Worm (Caenorhabditis elegans): ENCODE measurements around the gene K08H2.3.

The K08H2.3 gene

ce11 chrX:13216802-13217201 lies 20.4 kb upstream of the K08H2.3 start, which contains the start of gene R12H7.4:
Gene R12H7.4 (plus strand): TSS chrX:13217102.
- TF ChIP-seq ceh-30 (tag; optimal IDR thresholded peaks at IDR 0.05) (no peak), madf-2 (tag; optimal IDR thresholded peaks at IDR 0.05) (no peak), ceh-2 (tag; optimal IDR thresholded peaks at IDR 0.05) (no peak)

- TF ChIP-seq hlh-30 (tag; optimal IDR thresholded peaks at IDR 0.05; ENCODE audit: insufficient read depth) (no peak), rnt-1 (tag; optimal IDR thresholded peaks at IDR 0.05) (no peak), npax-4 (tag; optimal IDR thresholded peaks at IDR 0.05) (no peak), gmeb-2 (tag; optimal IDR thresholded peaks at IDR 0.05) (no peak), lim-6 (tag; optimal IDR thresholded peaks at IDR 0.05) (no peak), che-1 (tag; optimal IDR thresholded peaks at IDR 0.05) (no peak), tbx-2 (tag; optimal IDR thresholded peaks at IDR 0.05) (no peak), ceh-48 (tag; optimal IDR thresholded peaks at IDR 0.05) (no peak)
Observed at ce11 chrX:13217940-13218339, 19.3 kb upstream of the K08H2.3 start.

- no peak for TF ChIP-seq pqm-1 (tag; optimal IDR thresholded peaks at IDR 0.05)
- no peak for TF ChIP-seq unc-55 (GFP tag; optimal IDR thresholded peaks at IDR 0.05)
- no peak for TF ChIP-seq ceh-6 (GFP tag; optimal IDR thresholded peaks at IDR 0.05)
- TF ChIP-seq ceh-14 (tag; optimal IDR thresholded peaks at IDR 0.05): no peak
- no peak for TF ChIP-seq ceh-22 (tag; optimal IDR thresholded peaks at IDR 0.05)
- TF ChIP-seq gmeb-2 (tag; optimal IDR thresholded peaks at IDR 0.05): no peak
- TF ChIP-seq ceh-9 (tag; optimal IDR thresholded peaks at IDR 0.05): no peak
- no peak for TF ChIP-seq hlh-8 (tag; optimal IDR thresholded peaks at IDR 0.05)
- TF ChIP-seq zip-5 (tag; optimal IDR thresholded peaks at IDR 0.05): no peak
- TF ChIP-seq ztf-16 (tag; optimal IDR thresholded peaks at IDR 0.05): no peak
- TF ChIP-seq ref-2 (tag; optimal IDR thresholded peaks at IDR 0.05): no peak
Observed at ce11 chrX:13220609-13221008, 16.6 kb upstream of the K08H2.3 start.

- no peak for TF ChIP-seq ceh-22 (tag; optimal IDR thresholded peaks at IDR 0.05)
- TF ChIP-seq che-1 (tag; optimal IDR thresholded peaks at IDR 0.05): no peak
- no peak for TF ChIP-seq ceh-19 (GFP tag; optimal IDR thresholded peaks at IDR 0.05)
- TF ChIP-seq gmeb-2 (tag; optimal IDR thresholded peaks at IDR 0.05): no peak
- TF ChIP-seq ahr-1 (tag; optimal IDR thresholded peaks at IDR 0.05): no peak
- no peak for TF ChIP-seq T23F11.4 (GFP tag; optimal IDR thresholded peaks at IDR 0.05)
- TF ChIP-seq unc-86 (tag; optimal IDR thresholded peaks at IDR 0.05): no peak
- no peak for TF ChIP-seq pqm-1 (tag; optimal IDR thresholded peaks at IDR 0.05)
- TF ChIP-seq C38D4.7 (GFP tag; optimal IDR thresholded peaks at IDR 0.05): no peak
- no peak for TF ChIP-seq ref-2 (tag; optimal IDR thresholded peaks at IDR 0.05)
- no peak for TF ChIP-seq nhr-232 (tag; optimal IDR thresholded peaks at IDR 0.05)
- TF ChIP-seq unc-3 (GFP tag; conservative IDR thresholded peaks at IDR 0.05): no peak
- no peak for TF ChIP-seq unc-3 (tag; optimal IDR thresholded peaks at IDR 0.05)
- no peak for TF ChIP-seq ceh-2 (tag; optimal IDR thresholded peaks at IDR 0.05)
- TF ChIP-seq lim-6 (tag; optimal IDR thresholded peaks at IDR 0.05): no peak
Observed at ce11 chrX:13221357-13221756, 15.8 kb upstream of the K08H2.3 start, which contains the start of gene asp-4. Gene asp-4 (minus strand): TSS chrX:13221462.

ce11 chrX:13223437-13223836 lies 13.8 kb upstream of the K08H2.3 start, which contains the start of gene skr-20:
Gene skr-20 (minus strand): TSS chrX:13223537.
- no peak for TF ChIP-seq C08G9.2 (tag; optimal IDR thresholded peaks at IDR 0.05)
- TF ChIP-seq hlh-13 (GFP tag; optimal IDR thresholded peaks at IDR 0.05): no peak
- no peak for TF ChIP-seq ceh-18 (tag; optimal IDR thresholded peaks at IDR 0.05)
- TF ChIP-seq ceh-9 (tag; optimal IDR thresholded peaks at IDR 0.05): no peak
- TF ChIP-seq sdc-2 (tag; optimal IDR thresholded peaks at IDR 0.05): no peak
- TF ChIP-seq ceh-34 (tag; optimal IDR thresholded peaks at IDR 0.05): no peak
- TF ChIP-seq gmeb-2 (tag; optimal IDR thresholded peaks at IDR 0.05): no peak
- TF ChIP-seq pat-9 (tag; optimal IDR thresholded peaks at IDR 0.05): no peak
- TF ChIP-seq sox-2 (GFP tag; IDR thresholded peaks at IDR 0.05): no peak
- no peak for TF ChIP-seq che-1 (tag; optimal IDR thresholded peaks at IDR 0.05)
- no peak for TF ChIP-seq lin-11 (tag; optimal IDR thresholded peaks at IDR 0.05)
- TF ChIP-seq ceh-19 (GFP tag; optimal IDR thresholded peaks at IDR 0.05): no peak
- no peak for TF ChIP-seq ceh-2 (tag; optimal IDR thresholded peaks at IDR 0.05)
- no peak for TF ChIP-seq fkh-10 (GFP tag; optimal IDR thresholded peaks at IDR 0.05)
- no peak for TF ChIP-seq mec-3 (tag; optimal IDR thresholded peaks at IDR 0.05; ENCODE audit: borderline replicate concordance)
- TF ChIP-seq ceh-6 (GFP tag; optimal IDR thresholded peaks at IDR 0.05): no peak
